Worm (Caenorhabditis elegans) whole organism, late embryonic: Measurements from ENCODE around the gene F09C8.1.
A peak's percentile ranks its signal among the peaks of the same experiment; 100 is the strongest.

Experiments used
- C38D4.7 ChIP-seq: fragments of 200-800 bp; sonication (Bioruptor generic); optimal IDR thresholded peaks from 2 replicates; lab custom pipeline; 2018; ENCODE audit warnings: mild to moderate bottlenecking, missing genetic modification characterization, moderate library complexity, missing compliant biosample characterization
- F13H6.1 ChIP-seq: sonication (generic microtip); optimal IDR thresholded peaks from 2 replicates; lab custom pipeline; 2016; ENCODE audit warnings: missing genetic modification characterization, missing compliant biosample characterization
- ceh-19 ChIP-seq: fragments of 200-800 bp; sonication (Bioruptor generic); optimal IDR thresholded peaks from 2 replicates; lab custom pipeline; 2018; ENCODE audit warnings: mild to moderate bottlenecking, missing genetic modification characterization, missing compliant biosample characterization
- ceh-30 ChIP-seq: fragments of 150-350 bp; optimal IDR thresholded peaks from 2 replicates; lab custom pipeline; 2014; ENCODE audit warnings: missing biosample characterization, missing genetic modification characterization
- ceh-48 ChIP-seq: sonication (generic microtip); optimal IDR thresholded peaks from 2 replicates; lab custom pipeline; 2016; ENCODE audit warnings: missing genetic modification characterization, inconsistent platforms, missing compliant biosample characterization
- fkh-6 ChIP-seq: sonication (generic microtip); optimal IDR thresholded peaks from 2 replicates; lab custom pipeline; 2016; ENCODE audit warnings: missing genetic modification characterization, missing compliant biosample characterization
- gmeb-2 ChIP-seq: sonication (generic microtip); optimal IDR thresholded peaks from 2 replicates; lab custom pipeline; 2016; ENCODE audit warnings: missing genetic modification characterization, inconsistent platforms, missing compliant biosample characterization
- hlh-15 ChIP-seq: sonication (generic microtip); optimal IDR thresholded peaks from 2 replicates; lab custom pipeline; 2016; ENCODE audit warnings: missing genetic modification characterization, missing compliant biosample characterization
- lim-6 ChIP-seq: sonication (generic microtip); optimal IDR thresholded peaks from 2 replicates; lab custom pipeline; 2016; ENCODE audit warnings: missing genetic modification characterization, missing compliant biosample characterization
- lin-11 ChIP-seq: fragments of 200-800 bp; sonication (Bioruptor generic); optimal IDR thresholded peaks from 2 replicates; lab custom pipeline; 2018; ENCODE audit warnings: mild to moderate bottlenecking, missing genetic modification characterization, missing compliant biosample characterization
- nhr-11 ChIP-seq: fragments of 150-350 bp; optimal IDR thresholded peaks from 2 replicates; lab custom pipeline; 2014; ENCODE audit warnings: missing biosample characterization, missing genetic modification characterization
- nhr-232 ChIP-seq: sonication (generic microtip); optimal IDR thresholded peaks from 2 replicates; lab custom pipeline; 2016; ENCODE audit warnings: missing genetic modification characterization, missing compliant biosample characterization
- pha-2 ChIP-seq: sonication (generic microtip); optimal IDR thresholded peaks from 2 replicates; lab custom pipeline; 2017; ENCODE audit warnings: mild to moderate bottlenecking, missing genetic modification characterization, missing compliant biosample characterization
- ref-2 ChIP-seq: sonication (generic microtip); optimal IDR thresholded peaks from 2 replicates; lab custom pipeline; 2016; ENCODE audit warnings: missing genetic modification characterization, missing compliant biosample characterization
- sdc-2 ChIP-seq: sonication (generic microtip); optimal IDR thresholded peaks from 2 replicates; lab custom pipeline; 2016; ENCODE audit warnings: missing genotype, missing genetic modification characterization, missing compliant biosample characterization
- syd-9 ChIP-seq: sonication (generic microtip); optimal IDR thresholded peaks from 2 replicates; lab custom pipeline; 2016; ENCODE audit warnings: mild to moderate bottlenecking, missing genetic modification characterization, moderate library complexity, missing compliant biosample characterization
- tbx-2 ChIP-seq: sonication (generic microtip); optimal IDR thresholded peaks from 2 replicates; lab custom pipeline; 2016; ENCODE audit warnings: missing genetic modification characterization, missing compliant biosample characterization
- ttx-3 ChIP-seq: sonication (generic microtip); optimal IDR thresholded peaks from 2 replicates; lab custom pipeline; 2016; ENCODE audit warnings: missing genetic modification reagents, missing genetic modification characterization, missing compliant biosample characterization
- unc-3 ChIP-seq, 2 experiments: fragments of 200-800 bp in 1 of 2; sonication (Bioruptor generic) in 1 of 2; sonication (generic microtip) in 1 of 2; conservative IDR thresholded peaks in 1 of 2; optimal IDR thresholded peaks in 1 of 2; 2 replicates each; pipeline versions ENCODE4 v1.3.6 to Lab custom; 2016 to 2022; ENCODE audit warnings: missing compliant biosample characterization in 2 of 2, missing genetic modification characterization in 2 of 2, missing genetic modification reagents in 1 of 2
- unc-42 ChIP-seq: sonication (generic microtip); optimal IDR thresholded peaks from 2 replicates; lab custom pipeline; 2016; ENCODE audit warnings: missing genotype, missing genetic modification characterization, missing compliant biosample characterization
- unc-55 ChIP-seq: sonication (generic microtip); optimal IDR thresholded peaks from 2 replicates; lab custom pipeline; 2017; ENCODE audit warnings: missing biosample characterization, missing genetic modification reagents, missing genetic modification characterization
- zip-5 ChIP-seq: sonication (generic microtip); optimal IDR thresholded peaks from 2 replicates; lab custom pipeline; 2016; ENCODE audit warnings: missing genetic modification characterization, missing compliant biosample characterization
- ztf-16 ChIP-seq: sonication (generic microtip); optimal IDR thresholded peaks from 2 replicates; lab custom pipeline; 2017; ENCODE audit warnings: missing genetic modification characterization, missing compliant biosample characterization

The F09C8.1 gene

DNA sequence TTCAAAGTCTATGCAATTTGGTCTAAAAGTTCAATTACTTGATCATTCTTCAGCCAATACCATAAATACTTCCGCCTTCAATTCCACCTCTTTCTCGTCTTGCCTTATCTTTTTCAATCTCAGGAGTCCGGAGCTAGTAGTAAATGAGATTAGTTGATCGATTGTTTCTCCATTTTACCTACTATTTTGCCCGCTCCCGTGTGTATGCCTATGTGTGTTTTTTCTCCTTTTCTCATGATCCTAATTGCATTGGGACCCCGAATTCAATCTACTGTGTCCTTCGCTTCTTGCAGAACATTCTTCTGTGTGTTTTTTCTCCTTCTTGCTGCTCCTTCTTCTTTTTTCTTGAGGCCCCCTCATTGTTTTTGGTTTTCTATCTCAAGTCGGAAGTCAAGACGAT, 47.0 kb downstream of the F09C8.1 start:
- TF ChIP-seq syd-9 (no peak), unc-42 (tag; lab: Kevin White, UChicago) (peak; percentile 88)

ce11 chrX:16113996-16114395, 49.3 kb downstream of the F09C8.1 start:
- TF ChIP-seq unc-42 (tag; lab: Kevin White, UChicago), result peak; percentile 4
- TF ChIP-seq ceh-19, result no peak

ce11 chrX:16112923-16113322, 50.4 kb downstream of the F09C8.1 start:
- TF ChIP-seq sdc-2 (tag; lab: Kevin White, UChicago), result no peak
- TF ChIP-seq gmeb-2, result no peak
- no peak for TF ChIP-seq unc-3 (GFP tag; conservative IDR thresholded peaks at IDR 0.05; lab: Robert Waterston, UW)
- TF ChIP-seq unc-3 (tag; optimal IDR thresholded peaks at IDR 0.05; lab: Kevin White, UChicago), result no peak
- TF ChIP-seq ceh-30, result no peak
- TF ChIP-seq lim-6, result no peak
- no peak for TF ChIP-seq tbx-2 (tag; lab: Kevin White, UChicago)
- no peak for TF ChIP-seq ttx-3
- no peak for TF ChIP-seq C38D4.7 (GFP tag; lab: Kevin White, UChicago)
- TF ChIP-seq pha-2 (tag; lab: Kevin White, UChicago), result no peak
- TF ChIP-seq ztf-16 (tag; lab: Kevin White, UChicago), result no peak
- no peak for TF ChIP-seq lin-11 (tag; lab: Kevin White, UChicago)
- no peak for TF ChIP-seq nhr-11
- TF ChIP-seq F13H6.1 (tag; lab: Kevin White, UChicago), result no peak
- no peak for TF ChIP-seq zip-5
- TF ChIP-seq fkh-6 (tag; lab: Kevin White, UChicago), result no peak
- no peak for TF ChIP-seq nhr-232 (tag; lab: Kevin White, UChicago)
- TF ChIP-seq ref-2 (tag; lab: Kevin White, UChicago), result no peak
- TF ChIP-seq ceh-48 (tag; lab: Kevin White, UChicago), result no peak
- no peak for TF ChIP-seq hlh-15 (tag; lab: Kevin White, UChicago)
- TF ChIP-seq unc-55, result no peak
